Fruit fly (Drosophila melanogaster) whole organism, embryonic: ENCODE results near the gene bol.

Experiments
- CG11696 ChIP-seq: fragments of 200-800 bp; sonication (Bioruptor generic); IDR thresholded peaks from 2 replicates; pipeline ENCODE4 v1.3.6; 2022; ENCODE audit warnings: missing biosample characterization, missing genetic modification characterization
- CG15073 ChIP-seq: fragments of 200-800 bp; sonication (Bioruptor generic); optimal IDR thresholded peaks from 2 replicates; lab custom pipeline; 2016; ENCODE audit warnings: missing biosample characterization, missing genetic modification characterization
- CG15514 ChIP-seq: fragments of 200-800 bp; sonication (Bioruptor generic); optimal IDR thresholded peaks from 3 replicates; lab custom pipeline; 2017; ENCODE audit warnings: missing biosample characterization, missing genetic modification characterization, mild to moderate bottlenecking, moderate library complexity, missing genetic modification reagents
- CG1602 ChIP-seq: fragments of 200-800 bp; sonication (Bioruptor generic); optimal IDR thresholded peaks from 3 replicates; lab custom pipeline; 2016; ENCODE audit warnings: missing biosample characterization, missing genetic modification characterization
- CG18599 ChIP-seq: fragments of 200-800 bp; sonication (Bioruptor generic); optimal IDR thresholded peaks from 3 replicates; lab custom pipeline; 2017; ENCODE audit warnings: missing biosample characterization, missing genetic modification characterization, mild to moderate bottlenecking, moderate library complexity, missing genetic modification reagents
- CG2120 ChIP-seq: fragments of 200-800 bp; sonication (Bioruptor generic); optimal IDR thresholded peaks from 3 replicates; lab custom pipeline; 2016; ENCODE audit warnings: missing biosample characterization, missing genetic modification characterization
- CG2202 ChIP-seq: fragments of 200-800 bp; sonication (Bioruptor generic); optimal IDR thresholded peaks from 2 replicates; lab custom pipeline; 2018; ENCODE audit warnings: missing biosample characterization, mild to moderate bottlenecking, missing genetic modification characterization
- CG2889 ChIP-seq: fragments of 200-800 bp; sonication (Bioruptor generic); IDR thresholded peaks from 3 replicates; pipeline ENCODE4 v1.3.6; 2022; ENCODE audit warnings: missing biosample characterization, missing genetic modification characterization
- CG30431 ChIP-seq: fragments of 200-800 bp; sonication (Bioruptor generic); optimal IDR thresholded peaks from 2 replicates; lab custom pipeline; 2017; ENCODE audit warnings: missing biosample characterization, missing genetic modification characterization
- CG3065 ChIP-seq: fragments of 200-800 bp; sonication (Bioruptor generic); optimal IDR thresholded peaks from 2 replicates; lab custom pipeline; 2016; ENCODE audit warnings: missing biosample characterization, missing genetic modification characterization
- CG3407 ChIP-seq: fragments of 200-800 bp; sonication (Bioruptor generic); optimal IDR thresholded peaks from 2 replicates; lab custom pipeline; 2018; ENCODE audit warnings: missing biosample characterization, mild to moderate bottlenecking, missing genetic modification characterization
- CG7357 ChIP-seq: fragments of 200-800 bp; sonication (Bioruptor generic); IDR thresholded peaks from 3 replicates; pipeline ENCODE4 v1.3.6; 2022; ENCODE audit warnings: missing biosample characterization, missing genetic modification characterization
- CG7963 ChIP-seq: fragments of 200-800 bp; sonication (Bioruptor generic); IDR thresholded peaks from 3 replicates; pipeline ENCODE4 v1.3.6; 2022; ENCODE audit warnings: missing biosample characterization, missing genetic modification characterization; ENCODE audit not compliant: partially characterized antibody
- CG7987 ChIP-seq: fragments of 200-800 bp; sonication (Bioruptor generic); optimal IDR thresholded peaks from 2 replicates; lab custom pipeline; 2018; ENCODE audit warnings: missing biosample characterization, mild to moderate bottlenecking, missing genetic modification characterization, moderate library complexity
- CG9609 ChIP-seq: fragments of 200-800 bp; sonication (Bioruptor generic); optimal IDR thresholded peaks from 3 replicates; lab custom pipeline; 2016; ENCODE audit warnings: missing biosample characterization, missing genetic modification characterization
- CG9727 ChIP-seq: fragments of 200-800 bp; sonication (Bioruptor generic); optimal IDR thresholded peaks from 3 replicates; lab custom pipeline; 2017; ENCODE audit warnings: missing biosample characterization, mild to moderate bottlenecking, missing genetic modification characterization
- CTCF ChIP-seq: fragments of 200-800 bp; sonication (Bioruptor generic); optimal IDR thresholded peaks from 2 replicates; lab custom pipeline; 2017; ENCODE audit warnings: missing biosample characterization, mild to moderate bottlenecking, missing genetic modification characterization, moderate library complexity
- Camta ChIP-seq: fragments of 200-800 bp; sonication (Bioruptor generic); optimal IDR thresholded peaks from 2 replicates; lab custom pipeline; 2016; ENCODE audit warnings: missing biosample characterization, missing genetic modification characterization
- Chrac-16 ChIP-seq: fragments of 200-800 bp; sonication (Bioruptor generic); optimal IDR thresholded peaks from 3 replicates; lab custom pipeline; 2016; ENCODE audit warnings: missing biosample characterization, missing genetic modification characterization
- CrebB ChIP-seq: fragments of 200-800 bp; sonication (Bioruptor generic); optimal IDR thresholded peaks from 3 replicates; lab custom pipeline; 2018; ENCODE audit warnings: missing biosample characterization, mild to moderate bottlenecking, missing genetic modification characterization
- Deaf1 ChIP-seq: fragments of 200-800 bp; optimal IDR thresholded peaks from 3 replicates; lab custom pipeline; 2019; ENCODE audit warnings: missing biosample characterization, mild to moderate bottlenecking, missing genetic modification characterization, moderate library complexity
- HmgZ ChIP-seq: fragments of 200-800 bp; sonication (Bioruptor generic); optimal IDR thresholded peaks from 2 replicates; lab custom pipeline; 2018; ENCODE audit warnings: missing biosample characterization, mild to moderate bottlenecking, missing genetic modification characterization
- Lpt ChIP-seq: fragments of >200 bp; optimal IDR thresholded peaks from 2 replicates; lab custom pipeline; 2018; ENCODE audit warnings: missing biosample characterization, missing genetic modification characterization
- Oaz ChIP-seq: fragments of 200-800 bp; sonication (Bioruptor generic); IDR thresholded peaks from 2 replicates; pipeline ENCODE4 v1.3.6; 2022; ENCODE audit warnings: missing biosample characterization, missing genetic modification characterization
- Pdp1 ChIP-seq, 2 experiments: fragments of 200-800 bp; sonication (Bioruptor generic); optimal IDR thresholded peaks; 3 replicates each; lab custom pipeline; 2016; ENCODE audit warnings: missing biosample characterization in 2 of 2, missing genetic modification characterization in 2 of 2, mild to moderate bottlenecking in 1 of 2, moderate library complexity in 1 of 2
- Rx ChIP-seq: fragments of 200-800 bp; sonication (Bioruptor generic); IDR thresholded peaks from 2 replicates; pipeline ENCODE4 v1.3.6; 2022; ENCODE audit warnings: missing biosample characterization, missing genetic modification characterization
- Scr ChIP-seq: fragments of 200-800 bp; sonication (Bioruptor generic); IDR thresholded peaks from 2 replicates; pipeline ENCODE4 v1.3.6; 2022; ENCODE audit warnings: missing biosample characterization, missing genetic modification characterization; ENCODE audit not compliant: partially characterized antibody
- Sox102F ChIP-seq: fragments of 200-800 bp; sonication (Bioruptor generic); optimal IDR thresholded peaks from 2 replicates; lab custom pipeline; 2018; ENCODE audit warnings: missing biosample characterization, mild to moderate bottlenecking, missing genetic modification characterization, moderate library complexity
- TFAM ChIP-seq: fragments of 200-800 bp; sonication (Bioruptor generic); optimal IDR thresholded peaks from 2 replicates; lab custom pipeline; 2017; ENCODE audit warnings: missing biosample characterization, missing genetic modification characterization, inconsistent platforms
- Trl ChIP-seq, 3 experiments: fragments of >200 bp in 2 of 3; fragments of 200-800 bp in 1 of 3; sonication (Bioruptor generic) in 1 of 3; optimal IDR thresholded peaks; 2 replicates in 1 of 3; 3 replicates in 2 of 3; lab custom pipeline; 2016 to 2017; ENCODE audit warnings: missing biosample characterization in 1 of 3, missing genetic modification characterization in 1 of 3
- al ChIP-seq: fragments of 200-800 bp; sonication (Bioruptor generic); IDR thresholded peaks from 2 replicates; pipeline ENCODE4 v1.3.6; 2022; ENCODE audit warnings: missing biosample characterization, missing genetic modification characterization
- ap ChIP-seq: fragments of 200-800 bp; sonication (Bioruptor generic); IDR thresholded peaks from 2 replicates; pipeline ENCODE4 v1.3.6; 2022; ENCODE audit warnings: missing biosample characterization, missing genetic modification characterization
- bigmax ChIP-seq: fragments of 200-800 bp; sonication (Bioruptor generic); optimal IDR thresholded peaks from 2 replicates; lab custom pipeline; 2018; ENCODE audit warnings: missing biosample characterization, mild to moderate bottlenecking, missing genetic modification characterization
- chif ChIP-seq, 2 experiments: fragments of 200-800 bp; sonication (Bioruptor generic); optimal IDR thresholded peaks; 3 replicates each; lab custom pipeline; 2016; ENCODE audit warnings: missing biosample characterization in 2 of 2, missing genetic modification characterization in 2 of 2
- crp ChIP-seq, 2 experiments: fragments of 200-800 bp; sonication (Bioruptor generic); optimal IDR thresholded peaks; 2 replicates in 1 of 2; 3 replicates in 1 of 2; lab custom pipeline; 2017; ENCODE audit warnings: missing biosample characterization in 2 of 2, missing genetic modification characterization in 2 of 2, mild to moderate bottlenecking in 1 of 2, moderate library complexity in 1 of 2
- dpn ChIP-seq, 2 experiments: fragments of 200-800 bp; sonication (Bioruptor generic); optimal IDR thresholded peaks; 3 replicates each; lab custom pipeline; 2016; ENCODE audit warnings: missing biosample characterization in 2 of 2, missing genetic modification characterization in 2 of 2
- esg ChIP-seq: fragments of 200-800 bp; sonication (Bioruptor generic); conservative IDR thresholded peaks from 2 replicates; pipeline ENCODE4 v1.3.6; 2022; ENCODE audit warnings: missing biosample characterization, missing genetic modification characterization
- gro ChIP-seq: fragments of 200-800 bp; sonication (Bioruptor generic); optimal IDR thresholded peaks from 2 replicates; lab custom pipeline; 2016; ENCODE audit warnings: missing biosample characterization, missing genetic modification characterization
- insv ChIP-seq, 2 experiments: fragments of 200-800 bp; sonication (Bioruptor generic); optimal IDR thresholded peaks; 3 replicates each; lab custom pipeline; 2016 to 2018; ENCODE audit warnings: missing biosample characterization in 2 of 2, missing genetic modification characterization in 2 of 2
- inv ChIP-seq: fragments of 200-800 bp; sonication (Bioruptor generic); IDR thresholded peaks from 2 replicates; pipeline ENCODE4 v1.3.6; 2022; ENCODE audit warnings: missing biosample characterization, missing genetic modification characterization; ENCODE audit not compliant: partially characterized antibody
- kay ChIP-seq: fragments of 200-800 bp; sonication (Bioruptor generic); optimal IDR thresholded peaks from 2 replicates; lab custom pipeline; 2016; ENCODE audit warnings: missing biosample characterization, missing genetic modification characterization
- mld ChIP-seq: fragments of 200-800 bp; sonication (Bioruptor generic); IDR thresholded peaks from 3 replicates; pipeline ENCODE4 v1.3.6; 2022; ENCODE audit warnings: missing biosample characterization, missing genetic modification characterization; ENCODE audit not compliant: partially characterized antibody
- nerfin-1 ChIP-seq: fragments of 200-800 bp; sonication (Bioruptor generic); optimal IDR thresholded peaks from 3 replicates; lab custom pipeline; 2019; ENCODE audit warnings: missing biosample characterization, mild to moderate bottlenecking, missing genetic modification characterization, moderate library complexity
- odd ChIP-seq: fragments of 200-800 bp; sonication (Bioruptor generic); optimal IDR thresholded peaks from 2 replicates; lab custom pipeline; 2017; ENCODE audit warnings: missing biosample characterization, mild to moderate bottlenecking, missing genetic modification characterization
- ranshi ChIP-seq: fragments of 200-800 bp; sonication (Bioruptor generic); IDR thresholded peaks from 2 replicates; pipeline ENCODE4 v1.3.6; 2022; ENCODE audit warnings: missing biosample characterization, missing genetic modification characterization
- sc ChIP-seq, 3 experiments: fragments of >200 bp in 2 of 3; fragments of 200-800 bp in 1 of 3; sonication (Bioruptor generic) in 1 of 3; optimal IDR thresholded peaks; 2 replicates in 2 of 3; 3 replicates in 1 of 3; lab custom pipeline; 2017; ENCODE audit warnings: mild to moderate bottlenecking in 1 of 3, missing biosample characterization in 1 of 3, missing genetic modification characterization in 1 of 3, missing genetic modification reagents in 1 of 3
- sna ChIP-seq: fragments of 200-800 bp; sonication (Bioruptor generic); IDR thresholded peaks from 2 replicates; pipeline ENCODE4 v1.3.6; 2022; ENCODE audit warnings: missing biosample characterization, missing genetic modification characterization; ENCODE audit not compliant: partially characterized antibody
- tio ChIP-seq: fragments of 200-800 bp; sonication (Bioruptor generic); optimal IDR thresholded peaks from 2 replicates; lab custom pipeline; 2017; ENCODE audit warnings: missing biosample characterization, missing genetic modification characterization, inconsistent platforms

Gene bol

dm6 chr3L:9057429-9058088 lies 76.6 kb downstream of the bol start (continued):
- TF ChIP-seq Oaz (GFP tag; lab: Robert Waterston, UW) (peak; percentile 73), sna (GFP tag; lab: Robert Waterston, UW) (no peak), Chrac-16 (peak; percentile 81), CG30431 (GFP tag; lab: Kevin White, UChicago) (peak; percentile 69), tio (GFP tag; lab: Kevin White, UChicago) (peak; percentile 86), crp (GFP tag; optimal IDR thresholded peaks at IDR 0.05; lab: Kevin White, UChicago) (peak in 1 of 2 experiments; percentile 42), CG2889 (peak; percentile 78), CG7963 (no peak), CrebB (tag; lab: Kevin White, UChicago) (peak; percentile 88), CG11696 (GFP tag; lab: Robert Waterston, UW) (peak; percentile 55; the same call in 1 of the 2 replicates), CG2120 (GFP tag; lab: Kevin White, UChicago) (peak; percentile 91), TFAM (GFP tag; lab: Kevin White, UChicago) (peak; percentile 16), inv (GFP tag; lab: Robert Waterston, UW) (no peak), esg (GFP tag; lab: Robert Waterston, UW) (peak; percentile 85), Trl (optimal IDR thresholded peaks at IDR 0.05; lab: Kevin White, UChicago) (no peak), Trl (GFP tag; optimal IDR thresholded peaks at IDR 0.05; lab: Kevin White, UChicago) (peak; percentile 17), Scr (GFP tag; lab: Robert Waterston, UW) (no peak), dpn (GFP tag; optimal IDR thresholded peaks at IDR 0.05; lab: Kevin White, UChicago) (peak; percentile 54 to 83), Sox102F (GFP tag; lab: Kevin White, UChicago) (peak; percentile 93), Deaf1 (tag; lab: Kevin White, UChicago) (peak; percentile 78), CG7987 (GFP tag; lab: Kevin White, UChicago) (peak; percentile 68), sc (optimal IDR thresholded peaks at IDR 0.05; lab: Kevin White, UChicago) (no peak), sc (GFP tag; optimal IDR thresholded peaks at IDR 0.05; lab: Kevin White, UChicago) (peak; percentile 83), Camta (GFP tag; lab: Kevin White, UChicago) (peak; percentile 53), CG9609 (GFP tag; lab: Kevin White, UChicago) (peak; percentile 39), CG2202 (tag; lab: Kevin White, UChicago) (peak; percentile 76), chif (GFP tag; optimal IDR thresholded peaks at IDR 0.05; lab: Kevin White, UChicago) (peak; percentile 57 to 60), CTCF (GFP tag; lab: Kevin White, UChicago) (peak; percentile 24), Pdp1 (GFP tag; optimal IDR thresholded peaks at IDR 0.05; lab: Kevin White, UChicago) (peak; percentile 53 to 72), insv (GFP tag; optimal IDR thresholded peaks at IDR 0.05; lab: Kevin White, UChicago) (peak in 1 of 2 experiments; percentile 60), CG7357 (GFP tag; lab: Robert Waterston, UW) (peak; percentile 79), Rx (GFP tag; lab: Robert Waterston, UW) (peak; percentile 77), bigmax (GFP tag; lab: Kevin White, UChicago) (no peak), CG9727 (GFP tag; lab: Kevin White, UChicago) (peak; percentile 93), CG1602 (peak; percentile 88), ranshi (peak; percentile 93), kay (GFP tag; lab: Kevin White, UChicago) (peak; percentile 77), nerfin-1 (tag; lab: Kevin White, UChicago) (peak; percentile 86), CG3065 (peak; percentile 76), Lpt (no peak), mld (GFP tag; lab: Robert Waterston, UW) (no peak), CG3407 (GFP tag; lab: Kevin White, UChicago) (peak; percentile 79), odd (GFP tag; lab: Kevin White, UChicago) (peak; percentile 86), gro (GFP tag; lab: Kevin White, UChicago) (peak; percentile 59), HmgZ (tag; lab: Kevin White, UChicago) (peak; percentile 94), CG18599 (peak; percentile 98), ap (GFP tag; lab: Robert Waterston, UW) (peak; percentile 78), CG15514 (GFP tag; lab: Kevin White, UChicago) (peak; percentile 81), CG15073 (GFP tag; lab: Kevin White, UChicago) (peak; percentile 39), al (GFP tag; lab: Robert Waterston, UW) (peak; percentile 86)
